Worm (Caenorhabditis elegans) whole organism, L3 larva: ENCODE results near the gene F58B3.4.

Experiments used
- aly-2 ChIP-seq: fragments of 150-350 bp; optimal IDR thresholded peaks from 2 replicates; lab custom pipeline; 2014; ENCODE audit warnings: missing biosample characterization, missing genetic modification characterization
- elt-1 ChIP-seq: fragments of 150-350 bp; optimal IDR thresholded peaks from 2 replicates; lab custom pipeline; 2014; ENCODE audit warnings: missing biosample characterization, missing genetic modification characterization
- elt-2 ChIP-seq: sonication (generic microtip); optimal IDR thresholded peaks from 2 replicates; lab custom pipeline; 2016; ENCODE audit warnings: missing genetic modification reagents, mild to moderate bottlenecking, missing genetic modification characterization, missing compliant biosample characterization
- lin-39 ChIP-seq: fragments of 150-350 bp; optimal IDR thresholded peaks from 2 replicates; lab custom pipeline; 2018; ENCODE audit warnings: missing biosample characterization, missing genetic modification reagents, missing genetic modification characterization

DNA sequence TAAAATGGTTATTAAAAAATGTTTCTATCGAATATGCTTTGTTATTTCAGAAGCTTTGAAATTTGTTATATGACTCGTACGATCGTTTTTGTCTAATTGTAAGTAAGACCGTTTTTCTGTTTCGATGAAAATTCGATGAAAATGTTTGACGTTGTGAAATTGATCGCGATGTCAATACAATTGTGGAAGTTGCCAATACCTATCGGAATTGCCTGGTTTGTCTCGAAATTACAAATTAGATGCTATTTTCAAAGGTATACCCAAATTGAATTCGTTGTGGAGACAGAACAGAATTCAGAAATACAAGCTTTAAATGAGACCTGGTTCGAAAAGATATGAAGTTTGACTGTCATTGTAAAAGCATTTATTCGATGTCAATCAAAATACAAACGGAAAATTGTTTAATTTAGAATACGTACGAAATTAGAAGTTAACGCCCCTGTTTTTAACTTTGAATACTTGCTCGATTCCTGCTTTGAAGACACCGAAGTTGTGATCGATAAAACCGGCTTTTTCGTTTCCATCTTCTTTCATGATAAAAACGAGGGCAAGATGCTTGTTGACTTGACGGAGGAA is 28.3 kb downstream of the F58B3.4 start:
- no peak for TF ChIP-seq elt-1 (tag; lab: Kevin White, UChicago)
- no peak for TF ChIP-seq elt-2 (tag; lab: Kevin White, UChicago)
- TF ChIP-seq lin-39 (tag; lab: Kevin White, UChicago), result no peak
- TF ChIP-seq aly-2, result no peak
